Fruit fly (Drosophila melanogaster) whole organism: Measurements from ENCODE around the gene CG14853.

Source experiments
- CG8478 ChIP-seq: fragments of >200 bp; optimal IDR thresholded peaks from 2 replicates; lab custom pipeline; 2018; ENCODE audit warnings: inconsistent platforms
- Dll ChIP-seq: fragments of >200 bp; optimal IDR thresholded peaks from 2 replicates; lab custom pipeline; 2017
- EcR ChIP-seq, 2 experiments: fragments of >200 bp; optimal IDR thresholded peaks; 2 replicates each; lab custom pipeline; 2017; ENCODE audit warnings: missing biosample characterization in 2 of 2, missing genetic modification characterization in 2 of 2, missing genetic modification reagents in 2 of 2
- pan ChIP-seq: fragments of >200 bp; optimal IDR thresholded peaks from 2 replicates; lab custom pipeline; 2017
- psq ChIP-seq: fragments of >200 bp; optimal IDR thresholded peaks from 2 replicates; lab custom pipeline; 2017
- usp ChIP-seq: fragments of >200 bp; optimal IDR thresholded peaks from 2 replicates; lab custom pipeline; 2017; ENCODE audit warnings: missing biosample characterization, missing genetic modification characterization, mixed read lengths

The CG14853 gene

DNA sequence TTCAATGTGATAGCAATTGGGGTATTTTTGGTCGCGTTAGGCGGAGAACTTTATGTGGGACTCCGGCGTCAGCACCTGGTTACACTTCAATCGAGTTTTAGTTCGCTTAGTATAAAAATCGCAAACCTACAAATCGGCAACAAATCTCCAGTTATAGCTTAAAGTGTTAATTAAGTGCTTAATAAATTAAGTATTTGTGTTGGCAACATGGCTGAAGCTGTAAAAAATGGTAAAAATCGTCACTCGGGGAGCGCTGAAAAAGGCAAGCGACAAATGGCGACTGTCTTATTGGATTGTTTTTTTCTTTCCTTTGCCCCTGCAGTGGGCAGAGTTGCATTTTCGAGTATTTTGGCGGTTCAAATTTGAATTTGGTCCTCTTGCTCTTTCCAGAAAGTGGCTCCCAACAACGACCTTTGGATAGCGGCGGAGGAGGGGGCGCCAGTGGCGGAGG lies 49.9 kb downstream of the CG14853 start, which contains the start of gene Hexim:
Hexim (plus strand) TSS at position 85 of the 451 bp plus-strand sequence.
- TF ChIP-seq pan (lab: Kevin White, UChicago): no peak
- TF ChIP-seq usp (GFP tag; lab: Kevin White, UChicago): no peak
- TF ChIP-seq EcR (GFP tag; optimal IDR thresholded peaks at IDR 0.05; lab: Kevin White, UChicago): no peak
- TF ChIP-seq Dll (lab: Kevin White, UChicago): no peak

DNA sequence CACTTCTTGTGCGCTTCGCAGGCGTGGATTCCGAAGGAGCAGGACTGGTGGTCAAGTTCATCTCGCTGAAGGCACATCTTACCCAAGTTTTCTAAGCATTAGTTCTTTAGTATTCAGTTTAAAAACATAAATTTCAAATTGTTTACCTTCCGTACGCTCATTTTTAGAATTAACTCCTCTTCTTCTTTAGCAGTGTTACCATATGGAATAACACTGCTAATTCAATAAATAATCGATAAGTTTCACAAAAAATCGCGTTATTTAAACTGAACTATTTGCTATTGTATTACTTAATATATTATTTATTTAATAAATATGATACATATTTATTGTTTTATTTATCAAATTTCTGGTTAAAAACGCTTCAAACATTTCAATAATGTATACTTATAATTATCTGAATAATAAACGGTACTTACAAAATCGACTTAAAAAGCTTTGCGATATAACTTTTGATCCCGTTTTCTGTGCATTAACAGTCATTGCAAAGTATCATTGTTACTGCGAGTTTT lies 53.6 kb downstream of the CG14853 start, which contains the start of the genes Rad17 and BigH1:
Rad17 (minus strand) TSS at position 209 of the 512 bp plus-strand sequence.
BigH1 (plus strand) TSS at position 462 of the 512 bp plus-strand sequence.
- TF ChIP-seq Dll (lab: Kevin White, UChicago) (no peak), EcR (GFP tag; optimal IDR thresholded peaks at IDR 0.05; lab: Kevin White, UChicago) (no peak), psq (lab: Kevin White, UChicago) (no peak), pan (lab: Kevin White, UChicago) (no peak), usp (GFP tag; lab: Kevin White, UChicago) (no peak), CG8478 (lab: Kevin White, UChicago) (no peak)
